Worm (Caenorhabditis elegans): ENCODE measurements around the gene srbc-59.
A peak's percentile ranks its signal among the peaks of the same experiment; 100 is the strongest.

The srbc-59 gene

DNA sequence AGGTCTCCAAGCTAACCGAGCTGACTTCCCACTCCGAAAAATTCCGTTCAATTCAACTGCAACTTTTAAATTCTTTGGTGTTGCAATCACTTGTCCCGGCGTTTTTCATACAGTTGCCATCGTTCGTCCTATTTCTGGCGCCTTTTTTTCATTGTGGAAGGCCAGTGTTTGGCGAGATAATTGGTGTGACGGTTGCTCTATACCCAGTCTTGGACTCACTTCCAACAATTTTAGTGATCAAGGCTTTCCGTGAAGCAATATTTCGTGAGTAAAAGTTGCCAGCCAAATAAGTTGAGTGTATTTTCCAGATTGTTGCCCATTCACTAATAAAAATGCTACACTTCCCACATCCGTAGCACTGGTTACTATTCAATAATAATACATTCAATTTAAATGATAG is 6.2 kb upstream of the srbc-59 start:
- TF ChIP-seq pes-1 (GFP tag; IDR thresholded peaks at IDR 0.05) (no peak), ama-1 (optimal IDR thresholded peaks at IDR 0.05) (no peak), aly-1 (tag; optimal IDR thresholded peaks at IDR 0.05) (no peak), hnd-1 (tag; optimal IDR thresholded peaks at IDR 0.05) (no peak), sea-1 (GFP tag; conservative IDR thresholded peaks at IDR 0.05) (no peak), tbx-11 (GFP tag; IDR thresholded peaks at IDR 0.05) (no peak), B0310.2 (tag; optimal IDR thresholded peaks at IDR 0.05) (no peak), hmbx-1 (tag; optimal IDR thresholded peaks at IDR 0.05) (no peak), ceh-13 (GFP tag; optimal IDR thresholded peaks at IDR 0.05) (no peak), ceh-36 (tag; optimal IDR thresholded peaks at IDR 0.05) (no peak)

DNA sequence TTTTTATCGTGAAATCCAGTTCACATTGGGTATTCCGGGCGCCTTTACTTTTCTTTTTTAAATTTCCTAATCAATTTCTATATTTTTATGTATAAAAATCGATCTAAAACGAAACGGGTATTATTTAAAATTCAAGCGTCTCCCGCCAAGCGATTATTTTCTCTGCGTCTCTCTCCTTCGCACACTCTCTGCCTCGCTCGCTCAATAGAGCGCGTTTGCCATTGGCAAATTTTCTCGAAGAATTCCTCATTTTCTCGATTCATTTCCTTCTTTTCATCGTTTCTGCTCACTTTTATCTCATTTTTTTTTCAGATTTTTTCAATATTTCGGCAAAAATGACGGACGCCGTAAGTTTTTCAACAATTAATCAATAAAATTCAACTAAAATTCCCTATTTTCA is 5.2 kb upstream of the srbc-59 start, which contains the start of gene sti-1:
Gene sti-1 (plus strand): TSS at position 263 of the 400 bp plus-strand sequence.
- TF ChIP-seq hnd-1 (tag; optimal IDR thresholded peaks at IDR 0.05) (no peak), F13C5.2 (tag; optimal IDR thresholded peaks at IDR 0.05) (peak; percentile 34)

DNA sequence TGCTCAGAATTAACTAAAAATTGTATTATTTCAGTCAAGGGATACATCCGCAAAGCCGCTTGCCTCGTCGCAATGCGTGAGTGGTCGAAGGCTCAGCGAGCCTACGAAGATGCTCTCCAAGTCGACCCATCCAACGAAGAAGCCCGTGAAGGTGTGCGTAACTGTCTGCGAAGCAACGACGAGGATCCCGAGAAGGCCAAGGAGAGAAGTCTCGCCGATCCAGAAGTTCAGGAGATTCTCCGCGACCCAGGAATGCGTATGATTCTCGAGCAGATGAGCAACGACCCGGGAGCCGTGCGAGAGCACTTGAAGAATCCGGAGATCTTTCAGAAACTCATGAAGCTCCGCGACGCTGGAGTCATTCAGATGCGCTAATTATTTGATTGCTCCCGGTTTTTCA is 4.1 kb upstream of the srbc-59 start:
- TF ChIP-seq F13C5.2 (tag; optimal IDR thresholded peaks at IDR 0.05) (no peak), hmg-4 (GFP tag; optimal IDR thresholded peaks at IDR 0.05) (no peak), pes-1 (GFP tag; IDR thresholded peaks at IDR 0.05) (no peak), flt-1 (GFP tag; IDR thresholded peaks at IDR 0.05) (no peak), ama-1 (optimal IDR thresholded peaks at IDR 0.05) (no peak), tra-4 (tag; optimal IDR thresholded peaks at IDR 0.05) (no peak), ceh-13 (GFP tag; optimal IDR thresholded peaks at IDR 0.05) (no peak), hmbx-1 (tag; optimal IDR thresholded peaks at IDR 0.05) (no peak), scrt-1 (GFP tag; IDR thresholded peaks at IDR 0.05) (no peak), ceh-36 (tag; optimal IDR thresholded peaks at IDR 0.05) (no peak), sea-1 (GFP tag; conservative IDR thresholded peaks at IDR 0.05) (no peak), tbx-11 (GFP tag; IDR thresholded peaks at IDR 0.05) (no peak), hnd-1 (tag; optimal IDR thresholded peaks at IDR 0.05) (no peak), tbx-37 (GFP tag; conservative IDR thresholded peaks at IDR 0.05) (no peak)

DNA sequence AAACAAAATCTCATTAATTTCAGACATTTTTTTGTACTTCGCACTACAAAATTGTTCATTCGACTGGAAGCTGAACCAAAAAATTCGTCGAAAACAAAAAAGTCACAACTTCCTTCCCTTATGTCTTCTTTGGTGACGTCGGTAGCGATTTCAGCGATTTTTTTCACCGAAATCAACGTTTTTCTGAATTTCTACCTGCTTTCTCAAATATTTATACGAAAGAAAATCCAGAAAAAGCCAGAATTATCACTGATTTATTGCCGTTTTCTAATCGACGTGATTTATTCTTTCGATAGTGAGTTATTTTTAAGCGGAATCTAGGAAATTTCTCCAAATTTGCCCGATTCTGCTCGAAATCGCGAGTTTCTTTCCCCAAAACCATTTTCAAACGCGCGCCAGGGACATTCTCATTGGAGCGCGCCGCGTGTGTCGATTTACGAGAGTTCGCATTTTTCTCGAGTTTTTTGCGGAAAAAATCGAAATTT is 3.5 kb upstream of the srbc-59 start, which contains the start of gene srbc-58:
Gene srbc-58 (plus strand): TSS at position 121 of the 485 bp plus-strand sequence.
- TF ChIP-seq aly-1 (tag; optimal IDR thresholded peaks at IDR 0.05): no peak
- TF ChIP-seq sea-1 (GFP tag; conservative IDR thresholded peaks at IDR 0.05): 0 out of 2 replicates have a peak, but pooled peaks have one; percentile 44

DNA sequence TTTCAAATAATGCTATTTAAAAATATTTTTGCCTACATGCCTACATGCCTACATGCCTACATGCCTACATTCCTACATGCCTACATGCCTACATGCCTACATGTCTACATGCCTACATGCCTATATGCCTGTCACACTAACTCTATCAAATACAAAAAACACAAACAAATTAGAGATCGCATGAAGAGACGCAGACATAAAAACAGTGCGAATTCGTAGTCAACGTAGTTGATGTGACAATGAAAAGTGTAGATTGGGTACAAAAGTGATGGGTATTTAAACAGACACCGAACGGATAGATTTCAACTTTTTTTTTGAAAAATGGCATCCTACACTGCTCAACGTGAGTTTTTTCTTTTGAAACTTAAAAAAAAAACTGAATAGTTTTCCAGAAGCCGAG is 1.2 kb upstream of the srbc-59 start, which contains the start of gene R09E12.9:
Gene R09E12.9 (plus strand): TSS at position 316 of the 400 bp plus-strand sequence.
- TF ChIP-seq tbx-11 (GFP tag; IDR thresholded peaks at IDR 0.05): no peak
- TF ChIP-seq sea-1 (GFP tag; conservative IDR thresholded peaks at IDR 0.05): no peak
- no peak for TF ChIP-seq flt-1 (GFP tag; IDR thresholded peaks at IDR 0.05)
- TF ChIP-seq ceh-13 (GFP tag; optimal IDR thresholded peaks at IDR 0.05): no peak
- no peak for TF ChIP-seq ets-7 (tag; optimal IDR thresholded peaks at IDR 0.05)
- no peak for TF ChIP-seq hmbx-1 (tag; optimal IDR thresholded peaks at IDR 0.05)
- no peak for TF ChIP-seq F13C5.2 (tag; optimal IDR thresholded peaks at IDR 0.05)
- TF ChIP-seq hmg-4 (GFP tag; optimal IDR thresholded peaks at IDR 0.05): no peak
- no peak for TF ChIP-seq hnd-1 (tag; optimal IDR thresholded peaks at IDR 0.05)
- no peak for TF ChIP-seq B0310.2 (tag; optimal IDR thresholded peaks at IDR 0.05)
- TF ChIP-seq tra-4 (tag; optimal IDR thresholded peaks at IDR 0.05): no peak
- TF ChIP-seq scrt-1 (GFP tag; IDR thresholded peaks at IDR 0.05): no peak
- no peak for TF ChIP-seq aly-1 (tag; optimal IDR thresholded peaks at IDR 0.05)
- no peak for TF ChIP-seq pes-1 (GFP tag; IDR thresholded peaks at IDR 0.05)
- TF ChIP-seq tbx-37 (GFP tag; conservative IDR thresholded peaks at IDR 0.05): no peak

DNA sequence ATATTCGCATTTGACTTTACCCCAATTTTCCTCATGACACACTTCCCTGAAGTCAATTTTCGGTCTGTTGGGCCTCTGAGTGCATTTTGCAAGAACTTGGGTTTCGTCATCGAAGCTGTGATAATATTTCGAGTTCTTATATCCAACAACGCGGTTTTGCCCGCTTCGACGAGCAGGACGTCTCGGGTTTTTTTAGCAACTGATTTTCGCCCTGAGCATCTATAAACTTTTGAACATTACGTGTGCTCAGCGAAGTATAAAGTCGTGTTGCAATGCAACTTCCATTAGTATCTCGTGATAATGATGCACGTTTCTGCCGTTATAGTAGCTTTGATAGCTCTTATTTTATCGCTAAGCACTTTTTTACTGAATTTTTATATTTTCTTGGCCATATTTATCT is 1.6 kb downstream of the srbc-59 start, which contains the start of gene srbc-60:
Gene srbc-60 (plus strand): TSS at position 301 of the 400 bp plus-strand sequence.
- TF ChIP-seq tbx-11 (GFP tag; IDR thresholded peaks at IDR 0.05): no peak
- no peak for TF ChIP-seq hmbx-1 (tag; optimal IDR thresholded peaks at IDR 0.05)
- no peak for TF ChIP-seq hnd-1 (tag; optimal IDR thresholded peaks at IDR 0.05)
- TF ChIP-seq B0310.2 (tag; optimal IDR thresholded peaks at IDR 0.05): no peak
- TF ChIP-seq ceh-36 (tag; optimal IDR thresholded peaks at IDR 0.05): no peak
- TF ChIP-seq ets-7 (tag; optimal IDR thresholded peaks at IDR 0.05): no peak
- no peak for TF ChIP-seq flt-1 (GFP tag; IDR thresholded peaks at IDR 0.05)
- TF ChIP-seq aly-1 (tag; optimal IDR thresholded peaks at IDR 0.05): no peak
- TF ChIP-seq F13C5.2 (tag; optimal IDR thresholded peaks at IDR 0.05): no peak
- no peak for TF ChIP-seq ceh-13 (GFP tag; optimal IDR thresholded peaks at IDR 0.05)
- no peak for TF ChIP-seq ama-1 (optimal IDR thresholded peaks at IDR 0.05)
- no peak for TF ChIP-seq pes-1 (GFP tag; IDR thresholded peaks at IDR 0.05)
- no peak for TF ChIP-seq scrt-1 (GFP tag; IDR thresholded peaks at IDR 0.05)

DNA sequence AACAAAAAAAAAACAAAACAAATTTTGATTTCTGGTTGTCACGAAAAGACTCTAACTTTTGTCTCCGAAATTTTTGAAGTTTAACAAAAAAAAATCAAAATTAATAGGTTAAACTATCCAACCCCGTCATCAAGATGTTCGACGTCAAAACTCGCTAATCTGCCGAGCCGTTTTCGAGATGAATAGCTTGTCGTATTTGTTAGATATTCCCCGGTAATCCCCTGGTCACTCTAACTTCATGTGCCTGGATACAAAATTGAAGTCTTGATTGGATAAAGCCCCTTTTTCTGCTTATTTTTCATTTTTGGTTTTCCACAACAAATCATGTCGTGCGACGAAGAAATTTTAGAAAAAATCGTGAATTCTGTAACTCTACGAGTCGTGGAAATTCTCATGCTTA is 4.0 kb downstream of the srbc-59 start, which contains the start of gene srab-16:
Gene srab-16 (plus strand): TSS at position 301 of the 400 bp plus-strand sequence.
- no peak for TF ChIP-seq flt-1 (GFP tag; IDR thresholded peaks at IDR 0.05)
- TF ChIP-seq B0310.2 (tag; optimal IDR thresholded peaks at IDR 0.05): no peak
- TF ChIP-seq tra-4 (tag; optimal IDR thresholded peaks at IDR 0.05): no peak
- TF ChIP-seq hmg-4 (GFP tag; optimal IDR thresholded peaks at IDR 0.05): no peak
- TF ChIP-seq ets-7 (tag; optimal IDR thresholded peaks at IDR 0.05): no peak
- no peak for TF ChIP-seq hnd-1 (tag; optimal IDR thresholded peaks at IDR 0.05)
- no peak for TF ChIP-seq aly-1 (tag; optimal IDR thresholded peaks at IDR 0.05)
- TF ChIP-seq sea-1 (GFP tag; conservative IDR thresholded peaks at IDR 0.05): no peak
- no peak for TF ChIP-seq hmbx-1 (tag; optimal IDR thresholded peaks at IDR 0.05)
- TF ChIP-seq ceh-36 (tag; optimal IDR thresholded peaks at IDR 0.05): no peak
- TF ChIP-seq ama-1 (optimal IDR thresholded peaks at IDR 0.05): no peak

DNA sequence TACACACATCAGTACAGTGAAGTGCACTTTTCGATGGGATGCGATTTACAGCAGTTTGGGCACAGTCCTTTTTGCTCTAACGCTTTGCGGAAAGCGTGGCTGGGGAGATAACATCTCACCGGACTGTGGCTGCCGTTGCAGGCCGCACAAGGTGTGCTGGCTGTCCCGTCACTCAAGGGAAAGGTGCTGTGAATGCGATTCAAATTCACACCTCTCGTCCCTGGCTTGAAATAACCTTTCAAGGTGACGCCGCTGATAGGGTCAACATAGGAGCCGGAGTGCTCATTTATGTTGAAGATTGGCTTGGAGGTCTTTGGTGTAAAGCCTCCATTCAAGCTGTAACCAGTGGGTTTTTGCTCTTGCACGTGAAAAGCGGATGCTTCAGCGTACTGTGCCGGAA is 15.7 kb downstream of the srbc-59 start:
- TF ChIP-seq hnd-1 (tag; optimal IDR thresholded peaks at IDR 0.05) (no peak), tbx-37 (GFP tag; conservative IDR thresholded peaks at IDR 0.05) (no peak), ama-1 (optimal IDR thresholded peaks at IDR 0.05) (no peak), sea-1 (GFP tag; conservative IDR thresholded peaks at IDR 0.05) (no peak), ceh-36 (tag; optimal IDR thresholded peaks at IDR 0.05) (no peak), hmg-4 (GFP tag; optimal IDR thresholded peaks at IDR 0.05) (no peak), tbx-11 (GFP tag; IDR thresholded peaks at IDR 0.05) (no peak), ets-7 (tag; optimal IDR thresholded peaks at IDR 0.05) (no peak), ceh-13 (GFP tag; optimal IDR thresholded peaks at IDR 0.05) (no peak), scrt-1 (GFP tag; IDR thresholded peaks at IDR 0.05) (no peak)

All from whole organism, early embryonic.